Worm (Caenorhabditis elegans) whole organism, early embryonic: ENCODE measurements around the gene T26H5.14.

Experiments used
- B0310.2 ChIP-seq: sonication (generic microtip); optimal IDR thresholded peaks from 2 replicates; lab custom pipeline; 2016; ENCODE audit warnings: mild to moderate bottlenecking, missing genetic modification characterization, missing compliant biosample characterization
- F13C5.2 ChIP-seq: sonication (generic microtip); optimal IDR thresholded peaks from 2 replicates; lab custom pipeline; 2017; ENCODE audit warnings: mild to moderate bottlenecking, missing genetic modification characterization, inconsistent platforms, missing compliant biosample characterization
- aly-1 ChIP-seq: sonication (generic microtip); optimal IDR thresholded peaks from 2 replicates; lab custom pipeline; 2016; ENCODE audit warnings: missing genetic modification characterization, missing compliant biosample characterization
- ama-1 ChIP-seq: fragments of 150-350 bp; optimal IDR thresholded peaks from 2 replicates; lab custom pipeline; 2014
- ceh-13 ChIP-seq: fragments of 200-800 bp; sonication (Bioruptor generic); optimal IDR thresholded peaks from 2 replicates; lab custom pipeline; 2018; ENCODE audit warnings: mild to moderate bottlenecking, missing genetic modification characterization, missing compliant biosample characterization
- ceh-36 ChIP-seq: sonication (generic microtip); optimal IDR thresholded peaks from 2 replicates; lab custom pipeline; 2016; ENCODE audit warnings: missing genetic modification characterization, inconsistent platforms, missing compliant biosample characterization
- ets-7 ChIP-seq: sonication (generic microtip); optimal IDR thresholded peaks from 2 replicates; lab custom pipeline; 2016; ENCODE audit warnings: missing genotype, missing genetic modification characterization, missing compliant biosample characterization
- flt-1 ChIP-seq: fragments of 200-800 bp; sonication (Bioruptor generic); IDR thresholded peaks from 2 replicates; pipeline ENCODE4 v1.3.6; 2022; ENCODE audit warnings: missing genetic modification characterization, missing compliant biosample characterization
- hmbx-1 ChIP-seq: sonication (generic microtip); optimal IDR thresholded peaks from 2 replicates; lab custom pipeline; 2016; ENCODE audit warnings: mild to moderate bottlenecking, missing genetic modification characterization, missing compliant biosample characterization
- hmg-4 ChIP-seq: fragments of 200-800 bp; sonication (Bioruptor generic); optimal IDR thresholded peaks from 2 replicates; lab custom pipeline; 2018; ENCODE audit warnings: mild to moderate bottlenecking, missing genetic modification characterization, missing compliant biosample characterization
- hnd-1 ChIP-seq: sonication (generic microtip); optimal IDR thresholded peaks from 2 replicates; lab custom pipeline; 2016; ENCODE audit warnings: missing genetic modification characterization, missing compliant biosample characterization
- pes-1 ChIP-seq: fragments of 200-800 bp; sonication (Bioruptor generic); IDR thresholded peaks from 2 replicates; pipeline ENCODE4 v1.3.6; 2022; ENCODE audit warnings: missing genetic modification reagents, missing genetic modification characterization, missing compliant biosample characterization
- scrt-1 ChIP-seq: fragments of 200-800 bp; sonication (Bioruptor generic); IDR thresholded peaks from 2 replicates; pipeline ENCODE4 v1.3.6; 2022; ENCODE audit warnings: missing genetic modification characterization, missing compliant biosample characterization
- sea-1 ChIP-seq: fragments of 200-800 bp; sonication (Bioruptor generic); conservative IDR thresholded peaks from 2 replicates; pipeline ENCODE4 v1.3.6; 2022; ENCODE audit warnings: missing genetic modification characterization, missing compliant biosample characterization
- tbx-11 ChIP-seq: fragments of 200-800 bp; sonication (Bioruptor generic); IDR thresholded peaks from 2 replicates; pipeline ENCODE4 v1.3.6; 2022; ENCODE audit warnings: missing genetic modification characterization, missing compliant biosample characterization
- tbx-37 ChIP-seq: fragments of 200-800 bp; sonication (Bioruptor generic); conservative IDR thresholded peaks from 2 replicates; pipeline ENCODE4 v1.3.6; 2022; ENCODE audit warnings: missing genetic modification reagents, missing genetic modification characterization, missing compliant biosample characterization
- tra-4 ChIP-seq: sonication (generic microtip); optimal IDR thresholded peaks from 2 replicates; lab custom pipeline; 2017; ENCODE audit warnings: missing genetic modification characterization, missing compliant biosample characterization

Gene T26H5.14

ce11 chrV:15434647-15435046, 14.3 kb upstream of the T26H5.14 start:
- TF ChIP-seq ets-7 (tag; lab: Kevin White, UChicago) (no peak), ceh-36 (no peak), scrt-1 (GFP tag; lab: Robert Waterston, UW) (no peak), F13C5.2 (tag; lab: Kevin White, UChicago) (no peak), tbx-37 (GFP tag; lab: Robert Waterston, UW) (no peak), pes-1 (GFP tag; lab: Robert Waterston, UW) (no peak), B0310.2 (tag; lab: Kevin White, UChicago) (no peak), sea-1 (GFP tag; lab: Robert Waterston, UW) (no peak), hnd-1 (no peak), aly-1 (tag; lab: Kevin White, UChicago) (no peak), hmbx-1 (tag; lab: Kevin White, UChicago) (no peak), tra-4 (tag; lab: Kevin White, UChicago) (no peak), flt-1 (GFP tag; lab: Robert Waterston, UW) (no peak), tbx-11 (GFP tag; lab: Robert Waterston, UW) (no peak), ama-1 (lab: Kevin White, UChicago) (no peak), ceh-13 (no peak), hmg-4 (GFP tag; lab: Kevin White, UChicago) (no peak)

ce11 chrV:15436133-15436532, 12.8 kb upstream of the T26H5.14 start:
- no peak for TF ChIP-seq hnd-1
- TF ChIP-seq ceh-36, result no peak
- no peak for TF ChIP-seq pes-1 (GFP tag; lab: Robert Waterston, UW)

- TF ChIP-seq tbx-37 (GFP tag; lab: Robert Waterston, UW), result no peak
- TF ChIP-seq hmg-4 (GFP tag; lab: Kevin White, UChicago), result no peak
- TF ChIP-seq tra-4 (tag; lab: Kevin White, UChicago), result no peak
- TF ChIP-seq aly-1 (tag; lab: Kevin White, UChicago), result no peak
- TF ChIP-seq F13C5.2 (tag; lab: Kevin White, UChicago), result no peak
These were observed 6.6 kb upstream of the T26H5.14 start for ce11 chrV:15442384-15442783.

ce11 chrV:15443708-15444107, 5.3 kb upstream of the T26H5.14 start, which contains the start of gene T26H5.10:
T26H5.10 (minus strand) TSS chrV:15443808.
- TF ChIP-seq hnd-1 (no peak), ceh-36 (no peak), ets-7 (tag; lab: Kevin White, UChicago) (no peak), tra-4 (tag; lab: Kevin White, UChicago) (no peak), hmg-4 (GFP tag; lab: Kevin White, UChicago) (no peak), F13C5.2 (tag; lab: Kevin White, UChicago) (no peak), tbx-37 (GFP tag; lab: Robert Waterston, UW) (no peak)

- no peak for TF ChIP-seq ama-1 (lab: Kevin White, UChicago)
These were observed 4.8 kb upstream of the T26H5.14 start, which contains the start of gene T26H5.11 for ce11 chrV:15444188-15444587. T26H5.11 (minus strand) TSS chrV:15444288.

ce11 chrV:15444615-15445014, 4.3 kb upstream of the T26H5.14 start, which contains the start of gene T26H5.9:
T26H5.9 (plus strand) TSS chrV:15444916.
- TF ChIP-seq ets-7 (tag; lab: Kevin White, UChicago), result no peak
- no peak for TF ChIP-seq tra-4 (tag; lab: Kevin White, UChicago)
- no peak for TF ChIP-seq hnd-1

- TF ChIP-seq scrt-1 (GFP tag; lab: Robert Waterston, UW) (no peak), F13C5.2 (tag; lab: Kevin White, UChicago) (no peak)
These were observed 3.5 kb upstream of the T26H5.14 start, which contains the start of gene srh-239 for ce11 chrV:15445437-15445836. srh-239 (plus strand) TSS chrV:15445737.

ce11 chrV:15448408-15448807, 557 bp upstream of the T26H5.14 start, which contains the start of gene T26H5.4:
T26H5.4 (minus strand) TSS chrV:15448701.
- no peak for TF ChIP-seq F13C5.2 (tag; lab: Kevin White, UChicago)

- TF ChIP-seq sea-1 (GFP tag; lab: Robert Waterston, UW) (no peak), flt-1 (GFP tag; lab: Robert Waterston, UW) (no peak), F13C5.2 (tag; lab: Kevin White, UChicago) (no peak), ceh-36 (no peak), aly-1 (tag; lab: Kevin White, UChicago) (no peak), tbx-37 (GFP tag; lab: Robert Waterston, UW) (no peak), ama-1 (lab: Kevin White, UChicago) (no peak), hmbx-1 (tag; lab: Kevin White, UChicago) (no peak), tra-4 (tag; lab: Kevin White, UChicago) (no peak), pes-1 (GFP tag; lab: Robert Waterston, UW) (no peak), B0310.2 (tag; lab: Kevin White, UChicago) (no peak)
These were observed 2.5 kb downstream of the T26H5.14 start, which contains the start of gene srw-33 for ce11 chrV:15451421-15451820. srw-33 (minus strand) TSS chrV:15451521.
